Worm (Caenorhabditis elegans) whole organism, L3 larva: ENCODE measurements around the gene T25B9.3.

Source experiments
- ZK546.5 ChIP-seq: sonication (generic microtip); optimal IDR thresholded peaks from 2 replicates; lab custom pipeline; 2017; ENCODE audit warnings: missing biosample characterization, missing genetic modification characterization
- egl-27 ChIP-seq: sonication (generic microtip); optimal IDR thresholded peaks from 4 replicates; lab custom pipeline; 2017; ENCODE audit warnings: missing biosample characterization, missing genetic modification reagents, missing genetic modification characterization
- egl-5 ChIP-seq: fragments of 150-350 bp; optimal IDR thresholded peaks from 2 replicates; lab custom pipeline; 2017; ENCODE audit warnings: missing biosample characterization, missing genetic modification reagents, missing genetic modification characterization, inconsistent platforms
- elt-2 ChIP-seq: sonication (generic microtip); optimal IDR thresholded peaks from 2 replicates; lab custom pipeline; 2016; ENCODE audit warnings: missing genetic modification reagents, mild to moderate bottlenecking, missing genetic modification characterization, missing compliant biosample characterization
- nhr-28 ChIP-seq: fragments of 150-350 bp; optimal IDR thresholded peaks from 2 replicates; lab custom pipeline; 2014; ENCODE audit warnings: missing biosample characterization, missing genetic modification characterization
- nhr-76 ChIP-seq: fragments of 150-350 bp; sonication (generic microtip); optimal IDR thresholded peaks from 5 replicates; lab custom pipeline; 2014; ENCODE audit warnings: missing biosample characterization, missing genetic modification characterization
- pha-4 ChIP-seq: fragments of 150-350 bp; optimal IDR thresholded peaks from 2 replicates; lab custom pipeline; 2014; ENCODE audit warnings: missing biosample characterization, missing genetic modification reagents, missing genetic modification characterization
- pqm-1 ChIP-seq: fragments of 150-350 bp; optimal IDR thresholded peaks from 2 replicates; lab custom pipeline; 2017; ENCODE audit warnings: missing biosample characterization, missing genetic modification characterization, inconsistent platforms
- snpc-4 ChIP-seq: fragments of 150-350 bp; optimal IDR thresholded peaks from 2 replicates; lab custom pipeline; 2014; ENCODE audit warnings: missing biosample characterization, missing genetic modification characterization
- unc-62 ChIP-seq: fragments of 150-350 bp; sonication (generic microtip); optimal IDR thresholded peaks from 4 replicates; lab custom pipeline; 2014; ENCODE audit warnings: missing biosample characterization, missing genetic modification reagents, missing genetic modification characterization
- zag-1 ChIP-seq: fragments of 150-350 bp; optimal IDR thresholded peaks from 2 replicates; lab custom pipeline; 2014; ENCODE audit warnings: missing biosample characterization, missing genetic modification characterization

ce11 chrIV:10711729-10712128 lies 32.8 kb upstream of the T25B9.3 start, which contains the start of gene glb-21:
- no peak for TF ChIP-seq egl-27 (tag; lab: Kevin White, UChicago)
- TF ChIP-seq pha-4 (tag; lab: Kevin White, UChicago), result no peak
- TF ChIP-seq ZK546.5 (tag; lab: Kevin White, UChicago), result no peak
- no peak for TF ChIP-seq snpc-4 (tag; lab: Kevin White, UChicago)
- TF ChIP-seq elt-2, result no peak
- no peak for TF ChIP-seq nhr-28 (tag; lab: Kevin White, UChicago)
- TF ChIP-seq unc-62 (GFP tag; lab: Kevin White, UChicago), result no peak
- no peak for TF ChIP-seq zag-1 (tag; lab: Kevin White, UChicago)
- TF ChIP-seq pqm-1, result no peak
- TF ChIP-seq egl-5 (tag; lab: Kevin White, UChicago), result no peak
- TF ChIP-seq nhr-76 (tag; lab: Kevin White, UChicago), result no peak
